Worm (Caenorhabditis elegans): Measurements from ENCODE around the gene C25D7.9.
"Not testable (repeated sequence)": the region's sequence is repeated elsewhere in the genome, so short reads cannot be mapped to it uniquely, and the experiment has no call there.

Gene C25D7.9

ce11 chrV:15099447-15099846 is 34.5 kb downstream of the C25D7.9 start, which contains the start of gene C01G10.1:
Gene C01G10.1 (plus strand): TSS chrV:15099747.
- TF ChIP-seq ztf-23 (GFP tag; IDR thresholded peaks at IDR 0.05), result no peak
- no peak for TF ChIP-seq T22C8.4 (GFP tag; IDR thresholded peaks at IDR 0.05)
- TF ChIP-seq ref-1 (GFP tag; conservative IDR thresholded peaks at IDR 0.05), result no peak
- no peak for TF ChIP-seq ztf-29 (GFP tag; IDR thresholded peaks at IDR 0.05)
- no peak for TF ChIP-seq klf-2 (GFP tag; conservative IDR thresholded peaks at IDR 0.05)
- no peak for TF ChIP-seq cog-1 (tag; optimal IDR thresholded peaks at IDR 0.05)
- no peak for TF ChIP-seq flt-1 (GFP tag; IDR thresholded peaks at IDR 0.05)
- no peak for TF ChIP-seq med-1 (GFP tag; optimal IDR thresholded peaks at IDR 0.05; ENCODE audit: insufficient read depth)
- no peak for TF ChIP-seq tab-1 (GFP tag; IDR thresholded peaks at IDR 0.05)

- TF ChIP-seq ztf-29 (GFP tag; IDR thresholded peaks at IDR 0.05); T22C8.4 (GFP tag; IDR thresholded peaks at IDR 0.05); ref-1 (GFP tag; conservative IDR thresholded peaks at IDR 0.05): not testable (repeated sequence)
Measured at ce11 chrV:15105893-15106598, 41.1 kb downstream of the C25D7.9 start, which contains the start of gene C01G10.14. Gene C01G10.14 (minus strand): TSS chrV:15105943.

ce11 chrV:15109260-15109659 is 44.3 kb downstream of the C25D7.9 start, which contains the start of gene Y75B12A.2:
Gene Y75B12A.2 (plus strand): TSS chrV:15109560.
- TF ChIP-seq klf-2 (GFP tag; conservative IDR thresholded peaks at IDR 0.05) (no peak), flt-1 (GFP tag; IDR thresholded peaks at IDR 0.05) (no peak), ztf-29 (GFP tag; IDR thresholded peaks at IDR 0.05) (no peak)

- TF ChIP-seq cog-1 (tag; optimal IDR thresholded peaks at IDR 0.05) (no peak), tab-1 (GFP tag; IDR thresholded peaks at IDR 0.05) (no peak), klf-2 (GFP tag; conservative IDR thresholded peaks at IDR 0.05) (no peak), ztf-29 (GFP tag; IDR thresholded peaks at IDR 0.05) (no peak), med-1 (GFP tag; optimal IDR thresholded peaks at IDR 0.05; ENCODE audit: insufficient read depth) (no peak), ref-1 (GFP tag; conservative IDR thresholded peaks at IDR 0.05) (no peak), ztf-23 (GFP tag; IDR thresholded peaks at IDR 0.05) (no peak), flt-1 (GFP tag; IDR thresholded peaks at IDR 0.05) (no peak), T22C8.4 (GFP tag; IDR thresholded peaks at IDR 0.05) (no peak)
Measured at ce11 chrV:15111660-15112059, 46.7 kb downstream of the C25D7.9 start, which contains the start of gene T01G5.7. Gene T01G5.7 (plus strand): TSS chrV:15111960.

ce11 chrV:15113992-15114391 is 49.1 kb downstream of the C25D7.9 start, which contains the start of gene T01G5.6:
Gene T01G5.6 (minus strand): TSS chrV:15114092.
- no peak for TF ChIP-seq ztf-29 (GFP tag; IDR thresholded peaks at IDR 0.05)

Measured in whole organism, midembryonic.